Worm (Caenorhabditis elegans): ENCODE measurements around the gene srh-167.

Gene srh-167

ce11 chrV:16352282-16352681, 18.8 kb downstream of the srh-167 start:
- TF ChIP-seq madf-2 (tag; optimal IDR thresholded peaks at IDR 0.05) (no peak), ceh-18 (tag; optimal IDR thresholded peaks at IDR 0.05) (peak; percentile 49), nfya-1 (tag; optimal IDR thresholded peaks at IDR 0.05) (peak; percentile 32), tbx-2 (tag; optimal IDR thresholded peaks at IDR 0.05) (no peak)

- no peak for TF ChIP-seq sdc-2 (tag; optimal IDR thresholded peaks at IDR 0.05)
- no peak for TF ChIP-seq pax-1 (tag; optimal IDR thresholded peaks at IDR 0.05)
- TF ChIP-seq hlh-15 (tag; optimal IDR thresholded peaks at IDR 0.05), result no peak
- no peak for TF ChIP-seq syd-9 (tag; optimal IDR thresholded peaks at IDR 0.05)
- TF ChIP-seq lim-6 (tag; optimal IDR thresholded peaks at IDR 0.05), result no peak
- TF ChIP-seq ceh-6 (GFP tag; optimal IDR thresholded peaks at IDR 0.05), result no peak
- no peak for TF ChIP-seq ahr-1 (tag; optimal IDR thresholded peaks at IDR 0.05)
- TF ChIP-seq unc-55 (GFP tag; optimal IDR thresholded peaks at IDR 0.05), result no peak
Measured at ce11 chrV:16354675-16355074, 21.2 kb downstream of the srh-167 start.

ce11 chrV:16355941-16356340, 22.4 kb downstream of the srh-167 start:
- TF ChIP-seq hlh-13 (GFP tag; optimal IDR thresholded peaks at IDR 0.05) (no peak), fax-1 (tag; optimal IDR thresholded peaks at IDR 0.05) (no peak), ceh-30 (tag; optimal IDR thresholded peaks at IDR 0.05) (peak; percentile 47), tbx-2 (tag; optimal IDR thresholded peaks at IDR 0.05) (peak; percentile 83), madf-2 (tag; optimal IDR thresholded peaks at IDR 0.05) (no peak), pha-2 (tag; optimal IDR thresholded peaks at IDR 0.05) (peak; percentile 50), ceh-14 (tag; optimal IDR thresholded peaks at IDR 0.05) (peak; percentile 58), fkh-10 (GFP tag; optimal IDR thresholded peaks at IDR 0.05) (no peak), unc-86 (tag; optimal IDR thresholded peaks at IDR 0.05) (no peak), K09A11.1 (tag; optimal IDR thresholded peaks at IDR 0.05; ENCODE audit: insufficient read depth) (peak; percentile 42), zip-5 (tag; optimal IDR thresholded peaks at IDR 0.05) (no peak), ceh-19 (GFP tag; optimal IDR thresholded peaks at IDR 0.05) (peak; percentile 47), ama-1 (optimal IDR thresholded peaks at IDR 0.05) (peak; percentile 30), sox-2 (GFP tag; IDR thresholded peaks at IDR 0.05) (no peak), hlh-30 (tag; optimal IDR thresholded peaks at IDR 0.05; ENCODE audit: insufficient read depth) (peak; percentile 76), nhr-11 (tag; optimal IDR thresholded peaks at IDR 0.05) (no peak), lim-6 (tag; optimal IDR thresholded peaks at IDR 0.05) (peak; percentile 41), nfya-1 (tag; optimal IDR thresholded peaks at IDR 0.05) (peak; percentile 92), Y22D7AL.16 (tag; optimal IDR thresholded peaks at IDR 0.05) (no peak), npax-4 (tag; optimal IDR thresholded peaks at IDR 0.05) (no peak), nhr-232 (tag; optimal IDR thresholded peaks at IDR 0.05) (no peak), T23F11.4 (GFP tag; optimal IDR thresholded peaks at IDR 0.05) (no peak), ceh-48 (tag; optimal IDR thresholded peaks at IDR 0.05) (no peak), C08G9.2 (tag; optimal IDR thresholded peaks at IDR 0.05) (peak; percentile 60), ceh-31 (tag; optimal IDR thresholded peaks at IDR 0.05) (peak; percentile 91), ceh-24 (tag; optimal IDR thresholded peaks at IDR 0.05) (no peak), F13H6.1 (tag; optimal IDR thresholded peaks at IDR 0.05) (peak; percentile 63), ztf-16 (tag; optimal IDR thresholded peaks at IDR 0.05) (peak; percentile 53), elt-2 (tag; optimal IDR thresholded peaks at IDR 0.05) (peak; percentile 56), eyg-1 (tag; optimal IDR thresholded peaks at IDR 0.05) (peak; percentile 62), elt-4 (tag; optimal IDR thresholded peaks at IDR 0.05) (no peak), unc-42 (tag; optimal IDR thresholded peaks at IDR 0.05) (peak; percentile 75), pros-1 (tag; optimal IDR thresholded peaks at IDR 0.05) (peak; percentile 96), pax-1 (tag; optimal IDR thresholded peaks at IDR 0.05) (peak; percentile 1), rnt-1 (tag; optimal IDR thresholded peaks at IDR 0.05) (peak; percentile 76), ceh-34 (tag; optimal IDR thresholded peaks at IDR 0.05) (peak; percentile 65), dve-1 (tag; optimal IDR thresholded peaks at IDR 0.05) (peak; percentile 37), ceh-6 (GFP tag; optimal IDR thresholded peaks at IDR 0.05) (no peak), pqm-1 (tag; optimal IDR thresholded peaks at IDR 0.05) (peak; percentile 68), ceh-18 (tag; optimal IDR thresholded peaks at IDR 0.05) (peak; percentile 87), unc-55 (GFP tag; optimal IDR thresholded peaks at IDR 0.05) (peak; percentile 92), ceh-2 (tag; optimal IDR thresholded peaks at IDR 0.05) (peak; percentile 62), tbx-7 (tag; optimal IDR thresholded peaks at IDR 0.05) (peak; percentile 26), mec-3 (tag; optimal IDR thresholded peaks at IDR 0.05; ENCODE audit: borderline replicate concordance) (no peak), hlh-6 (tag; optimal IDR thresholded peaks at IDR 0.05) (no peak)

All from whole organism, late embryonic.